Fruit fly (Drosophila melanogaster): ENCODE results near the gene CG17646.

Gene CG17646

dm6 chr2L:1738054-1738453 lies 5.7 kb downstream of the CG17646 start:
- TF ChIP-seq usp (GFP tag; optimal IDR thresholded peaks at IDR 0.05), result no peak

DNA sequence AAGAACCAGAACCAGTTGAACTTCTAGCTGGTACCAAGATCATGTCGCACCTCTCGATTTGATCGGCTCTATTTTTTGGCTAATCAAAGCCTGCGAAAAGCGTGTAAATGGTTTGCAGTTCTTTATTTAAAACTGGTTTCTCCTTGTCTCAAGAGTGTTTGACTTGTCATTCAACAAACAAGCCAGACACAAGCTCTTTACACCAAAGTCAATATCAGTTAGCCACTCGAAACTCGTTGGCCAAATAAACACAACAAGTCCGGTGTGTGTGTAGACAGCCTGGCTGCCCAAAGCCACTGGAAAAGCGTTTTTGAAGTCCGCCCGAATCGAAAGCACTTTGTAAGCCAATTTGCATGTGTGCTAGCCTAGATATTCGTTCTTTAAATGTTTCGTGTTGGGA lies 7.8 kb downstream of the CG17646 start:
- TF ChIP-seq usp (GFP tag; optimal IDR thresholded peaks at IDR 0.05) (no peak), psq (optimal IDR thresholded peaks at IDR 0.05) (no peak), CG8478 (optimal IDR thresholded peaks at IDR 0.05) (no peak), EcR (GFP tag; optimal IDR thresholded peaks at IDR 0.05) (no peak), pan (optimal IDR thresholded peaks at IDR 0.05) (no peak)

DNA sequence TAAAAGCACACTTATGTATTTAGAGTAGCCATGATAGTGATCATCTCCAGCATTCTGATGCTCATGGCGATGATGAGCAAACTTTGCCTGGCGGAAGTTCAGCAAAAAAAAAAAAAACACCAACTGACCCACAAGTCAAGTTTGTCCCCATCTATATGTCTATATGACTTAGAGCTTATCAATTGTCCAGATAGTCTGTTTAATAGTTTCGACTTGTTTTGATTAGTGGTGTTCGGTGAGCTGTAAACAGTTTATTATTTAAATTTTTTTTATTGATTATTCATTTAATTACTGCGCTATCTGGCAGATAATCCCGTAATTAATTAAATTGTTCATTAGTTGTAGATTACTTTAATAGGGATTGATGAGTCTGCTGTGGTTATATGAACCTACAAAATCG lies 11.5 kb downstream of the CG17646 start:
- no peak for TF ChIP-seq Dll (optimal IDR thresholded peaks at IDR 0.05)
- no peak for TF ChIP-seq pan (optimal IDR thresholded peaks at IDR 0.05)
- no peak for TF ChIP-seq EcR (GFP tag; optimal IDR thresholded peaks at IDR 0.05)
- TF ChIP-seq usp (GFP tag; optimal IDR thresholded peaks at IDR 0.05), result no peak
- TF ChIP-seq CG8478 (optimal IDR thresholded peaks at IDR 0.05), result no peak
- no peak for TF ChIP-seq psq (optimal IDR thresholded peaks at IDR 0.05)

dm6 chr2L:1748410-1748809 lies 16.1 kb downstream of the CG17646 start:
- TF ChIP-seq pan (optimal IDR thresholded peaks at IDR 0.05) (no peak), psq (optimal IDR thresholded peaks at IDR 0.05) (no peak), CG8478 (optimal IDR thresholded peaks at IDR 0.05) (no peak)

DNA sequence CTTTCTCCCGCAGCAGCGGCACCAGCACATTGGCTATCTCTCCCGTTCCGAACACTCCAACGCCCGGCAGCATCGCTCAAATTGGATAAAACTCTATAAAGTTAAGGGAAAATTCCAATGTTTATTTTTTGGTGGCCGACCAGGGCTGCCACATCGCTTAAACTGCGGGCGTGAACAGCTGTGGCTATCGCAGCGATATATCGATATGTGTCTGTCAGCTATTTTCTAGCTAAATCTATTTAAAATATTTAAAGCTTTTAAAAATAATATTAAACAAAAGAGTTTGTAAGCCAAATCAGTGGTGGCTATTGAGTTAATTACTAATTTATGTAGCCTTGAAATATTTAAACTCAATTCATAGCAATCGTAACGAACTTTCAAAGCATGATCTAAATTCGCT lies 19.6 kb downstream of the CG17646 start, which contains the start of the genes CG17712 and CG17648:
Gene CG17712, minus strand, starts transcription at position 170 of the 400 bp plus-strand sequence.
Gene CG17648, plus strand, starts transcription at position 356 of the 400 bp plus-strand sequence.
- no peak for TF ChIP-seq Dll (optimal IDR thresholded peaks at IDR 0.05)
- no peak for TF ChIP-seq usp (GFP tag; optimal IDR thresholded peaks at IDR 0.05)
- no peak for TF ChIP-seq psq (optimal IDR thresholded peaks at IDR 0.05)
- TF ChIP-seq CG8478 (optimal IDR thresholded peaks at IDR 0.05), result no peak
- TF ChIP-seq EcR (GFP tag; optimal IDR thresholded peaks at IDR 0.05), result no peak
- no peak for TF ChIP-seq pan (optimal IDR thresholded peaks at IDR 0.05)

- TF ChIP-seq Dll (optimal IDR thresholded peaks at IDR 0.05), result no peak
- no peak for TF ChIP-seq usp (GFP tag; optimal IDR thresholded peaks at IDR 0.05)
- TF ChIP-seq EcR (GFP tag; optimal IDR thresholded peaks at IDR 0.05), result no peak
- no peak for TF ChIP-seq CG8478 (optimal IDR thresholded peaks at IDR 0.05)
- TF ChIP-seq pan (optimal IDR thresholded peaks at IDR 0.05), result no peak
- TF ChIP-seq psq (optimal IDR thresholded peaks at IDR 0.05), result no peak
Measured at dm6 chr2L:1756351-1756750, 24.0 kb downstream of the CG17646 start, which contains the start of gene Gr22f. Gene Gr22f (minus strand): TSS chr2L:1756451.

dm6 chr2L:1758853-1759252 lies 26.5 kb downstream of the CG17646 start, which contains the start of gene CG17650:
Gene CG17650 (minus strand): TSS chr2L:1759093.
- no peak for TF ChIP-seq Dll (optimal IDR thresholded peaks at IDR 0.05)
- TF ChIP-seq EcR (GFP tag; optimal IDR thresholded peaks at IDR 0.05), result no peak
- no peak for TF ChIP-seq CG8478 (optimal IDR thresholded peaks at IDR 0.05)
- TF ChIP-seq psq (optimal IDR thresholded peaks at IDR 0.05), result no peak

dm6 chr2L:1783762-1784161 lies 51.4 kb downstream of the CG17646 start, which contains the start of gene Gr22e:
Gene Gr22e (plus strand): TSS chr2L:1784062.
- TF ChIP-seq Dll (optimal IDR thresholded peaks at IDR 0.05) (no peak), CG8478 (optimal IDR thresholded peaks at IDR 0.05) (no peak), EcR (GFP tag; optimal IDR thresholded peaks at IDR 0.05) (no peak), usp (GFP tag; optimal IDR thresholded peaks at IDR 0.05) (no peak)

DNA sequence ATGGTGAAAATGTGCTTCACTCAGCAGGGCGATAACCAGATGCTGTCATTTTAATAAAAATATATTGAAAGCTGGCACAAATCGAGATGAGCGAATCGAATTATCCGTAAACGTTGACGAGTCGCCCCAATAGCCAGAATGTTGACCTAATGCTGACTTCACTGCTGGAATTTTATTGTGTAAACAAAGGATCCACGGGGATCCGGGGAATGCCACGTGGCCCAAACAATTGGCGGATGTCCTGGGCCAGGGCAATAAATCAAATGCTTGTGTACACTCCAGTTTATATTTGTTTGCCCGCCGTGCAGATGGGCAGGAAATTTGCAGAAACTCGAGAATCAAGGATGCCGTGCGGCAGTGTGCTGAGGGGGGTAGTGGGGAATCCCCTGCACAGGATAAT lies 55.6 kb downstream of the CG17646 start:
- no peak for TF ChIP-seq usp (GFP tag; optimal IDR thresholded peaks at IDR 0.05)
- no peak for TF ChIP-seq Dll (optimal IDR thresholded peaks at IDR 0.05)
- TF ChIP-seq psq (optimal IDR thresholded peaks at IDR 0.05), result no peak
- TF ChIP-seq CG8478 (optimal IDR thresholded peaks at IDR 0.05), result no peak
- no peak for TF ChIP-seq EcR (GFP tag; optimal IDR thresholded peaks at IDR 0.05)
- TF ChIP-seq pan (optimal IDR thresholded peaks at IDR 0.05), result no peak

DNA sequence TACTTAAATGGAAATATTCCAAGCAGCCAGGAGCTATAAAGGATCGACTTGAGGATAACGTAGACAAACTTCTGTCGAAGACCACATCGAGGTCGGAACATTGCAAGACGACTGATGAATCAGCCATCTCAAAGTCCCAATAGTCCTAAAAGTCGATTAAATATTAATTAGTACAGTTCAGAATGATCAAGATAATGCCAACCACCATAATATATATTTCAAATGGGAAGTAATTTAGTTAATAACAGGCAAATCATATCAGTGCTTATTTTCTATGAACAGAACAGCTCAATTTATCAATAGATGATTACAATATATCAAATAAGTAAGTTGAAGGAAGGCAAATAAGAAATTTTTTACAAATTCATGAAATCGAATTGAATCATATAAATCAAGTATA lies 57.9 kb downstream of the CG17646 start, which contains the start of gene Gr22d:
Gene Gr22d, minus strand, starts transcription at position 101 of the 400 bp plus-strand sequence.
- TF ChIP-seq CG8478 (optimal IDR thresholded peaks at IDR 0.05), result no peak
- no peak for TF ChIP-seq usp (GFP tag; optimal IDR thresholded peaks at IDR 0.05)
- no peak for TF ChIP-seq pan (optimal IDR thresholded peaks at IDR 0.05)
- no peak for TF ChIP-seq EcR (GFP tag; optimal IDR thresholded peaks at IDR 0.05)
- no peak for TF ChIP-seq Dll (optimal IDR thresholded peaks at IDR 0.05)
- TF ChIP-seq psq (optimal IDR thresholded peaks at IDR 0.05), result no peak

- no peak for TF ChIP-seq CG8478 (optimal IDR thresholded peaks at IDR 0.05)
- TF ChIP-seq EcR (GFP tag; optimal IDR thresholded peaks at IDR 0.05), result no peak
- TF ChIP-seq usp (GFP tag; optimal IDR thresholded peaks at IDR 0.05), result no peak
- no peak for TF ChIP-seq psq (optimal IDR thresholded peaks at IDR 0.05)
- no peak for TF ChIP-seq Dll (optimal IDR thresholded peaks at IDR 0.05)
- no peak for TF ChIP-seq pan (optimal IDR thresholded peaks at IDR 0.05)
Measured at dm6 chr2L:1791723-1792122, 59.4 kb downstream of the CG17646 start, which contains the start of gene Gr22c. Gene Gr22c (minus strand): TSS chr2L:1791823.

DNA sequence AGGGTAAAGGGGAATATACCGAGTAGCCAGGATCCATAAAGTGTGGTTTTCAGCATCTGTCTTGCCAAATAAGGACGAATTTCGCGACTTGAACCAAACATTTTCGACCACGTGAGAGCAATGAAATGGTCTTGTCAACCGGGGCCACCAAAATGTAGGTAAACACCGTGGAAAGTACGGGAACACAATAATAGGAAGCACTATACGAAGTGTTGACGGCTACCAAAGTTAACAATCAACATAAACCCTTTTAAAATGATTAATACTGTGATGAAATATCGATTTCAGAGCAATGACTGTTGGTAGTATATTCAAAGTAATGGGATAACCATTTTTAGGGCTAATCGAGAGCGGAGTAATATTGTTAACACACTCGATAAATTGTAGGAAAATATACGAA lies 60.8 kb downstream of the CG17646 start, which contains the start of gene Gr22b:
Gene Gr22b, minus strand, starts transcription at position 101 of the 400 bp plus-strand sequence.
- TF ChIP-seq CG8478 (optimal IDR thresholded peaks at IDR 0.05), result no peak
- no peak for TF ChIP-seq psq (optimal IDR thresholded peaks at IDR 0.05)
- no peak for TF ChIP-seq pan (optimal IDR thresholded peaks at IDR 0.05)
- no peak for TF ChIP-seq Dll (optimal IDR thresholded peaks at IDR 0.05)
- no peak for TF ChIP-seq usp (GFP tag; optimal IDR thresholded peaks at IDR 0.05)
- no peak for TF ChIP-seq EcR (GFP tag; optimal IDR thresholded peaks at IDR 0.05)

dm6 chr2L:1794817-1795216 lies 62.5 kb downstream of the CG17646 start, which contains the start of gene Gr22a:
Gene Gr22a (minus strand): TSS chr2L:1794917.
- TF ChIP-seq psq (optimal IDR thresholded peaks at IDR 0.05) (no peak), Dll (optimal IDR thresholded peaks at IDR 0.05) (no peak), CG8478 (optimal IDR thresholded peaks at IDR 0.05) (no peak), usp (GFP tag; optimal IDR thresholded peaks at IDR 0.05) (no peak), EcR (GFP tag; optimal IDR thresholded peaks at IDR 0.05) (no peak), pan (optimal IDR thresholded peaks at IDR 0.05) (no peak)
